Fruit fly (Drosophila melanogaster): ENCODE measurements around the gene CG34174.

CG34174 gene

DNA sequence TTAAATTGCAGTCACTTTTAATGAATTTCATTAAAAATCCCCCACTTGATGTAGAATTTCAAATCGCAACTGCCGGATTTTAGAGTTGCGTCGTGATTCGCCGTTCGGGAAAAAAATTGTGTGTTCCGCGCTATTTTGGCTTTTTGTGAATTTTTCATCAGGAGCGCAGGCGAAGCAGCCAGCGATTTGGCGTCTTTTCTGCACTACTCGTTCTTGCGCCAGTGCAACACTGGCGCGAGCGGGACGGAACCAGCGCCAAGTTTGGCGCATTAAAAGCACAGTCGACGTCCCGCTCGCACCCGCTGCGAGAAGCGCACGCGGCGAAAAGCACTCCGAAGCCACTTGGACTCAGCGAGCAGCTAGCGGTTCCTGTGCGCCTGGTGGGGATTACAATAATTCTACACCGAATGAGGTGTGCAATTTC lies 20.7 kb upstream of the CG34174 start:
- TF ChIP-seq svp (GFP tag) (peak; percentile 89), CG6854 (GFP tag; optimal IDR thresholded peaks at IDR 0.05) (peak; percentile 77), Eip78C (GFP tag) (no peak), Hr4 (GFP tag; optimal IDR thresholded peaks at IDR 0.05) (no peak), CG11762 (GFP tag; optimal IDR thresholded peaks at IDR 0.05; ENCODE audit: insufficient read depth) (no peak), CG11294 (GFP tag; IDR thresholded peaks at IDR 0.05) (no peak), eg (GFP tag; IDR thresholded peaks at IDR 0.05) (no peak), Smox (GFP tag; optimal IDR thresholded peaks at IDR 0.05) (peak; percentile 40), CG8319 (GFP tag; optimal IDR thresholded peaks at IDR 0.05) (peak; percentile 56), CG11902 (GFP tag; optimal IDR thresholded peaks at IDR 0.05) (no peak), salr (GFP tag; optimal IDR thresholded peaks at IDR 0.05) (peak in 1 of 2 experiments; percentile 9), fd85E (GFP tag; optimal IDR thresholded peaks at IDR 0.05) (no peak), CG10669 (GFP tag; optimal IDR thresholded peaks at IDR 0.05) (peak; percentile 2), CG31627 (GFP tag; optimal IDR thresholded peaks at IDR 0.05) (no peak), esn (GFP tag; optimal IDR thresholded peaks at IDR 0.05) (peak; percentile 25), CG34406 (GFP tag; optimal IDR thresholded peaks at IDR 0.05) (peak; percentile 26), Hr39 (GFP tag; optimal IDR thresholded peaks at IDR 0.05) (no peak), CG15336 (GFP tag; IDR thresholded peaks at IDR 0.05) (no peak), CG3919 (GFP tag; optimal IDR thresholded peaks at IDR 0.05) (peak; percentile 54), CG6808 (GFP tag; optimal IDR thresholded peaks at IDR 0.05) (peak; percentile 50), achi (GFP tag; optimal IDR thresholded peaks at IDR 0.05) (peak; percentile 12), Eip75B (GFP tag; optimal IDR thresholded peaks at IDR 0.05) (peak; percentile 63), topi (GFP tag; optimal IDR thresholded peaks at IDR 0.05) (peak; percentile 59), CG32006 (GFP tag; optimal IDR thresholded peaks at IDR 0.05) (peak; percentile 56), CG4318 (GFP tag; optimal IDR thresholded peaks at IDR 0.05) (no peak), net (GFP tag; optimal IDR thresholded peaks at IDR 0.05) (peak; percentile 68), Hr38 (GFP tag; optimal IDR thresholded peaks at IDR 0.05) (no peak), ss (GFP tag; optimal IDR thresholded peaks at IDR 0.05) (peak; percentile 38 to 39), CG6792 (GFP tag; optimal IDR thresholded peaks at IDR 0.05) (peak; percentile 12), CG6276 (GFP tag; optimal IDR thresholded peaks at IDR 0.05) (peak; percentile 61), Ets21C (GFP tag; optimal IDR thresholded peaks at IDR 0.05) (peak; percentile 20), pdm3 (GFP tag; optimal IDR thresholded peaks at IDR 0.05) (peak; percentile 26), lz (GFP tag; optimal IDR thresholded peaks at IDR 0.05) (peak; percentile 31), acj6 (GFP tag; optimal IDR thresholded peaks at IDR 0.05) (peak; percentile 9), vri (GFP tag; optimal IDR thresholded peaks at IDR 0.05) (peak; percentile 64), CG1621 (tag; optimal IDR thresholded peaks at IDR 0.05) (peak; percentile 100), dac (GFP tag; optimal IDR thresholded peaks at IDR 0.05) (no peak), fd59A (GFP tag; optimal IDR thresholded peaks at IDR 0.05) (peak; percentile 2), CG16779 (tag; optimal IDR thresholded peaks at IDR 0.05) (peak; percentile 60), Gug (GFP tag; IDR thresholded peaks at IDR 0.05) (no peak), CG10631 (GFP tag; optimal IDR thresholded peaks at IDR 0.05) (no peak), Eip93F (GFP tag; optimal IDR thresholded peaks at IDR 0.05) (no peak), Met (GFP tag; optimal IDR thresholded peaks at IDR 0.05) (peak; percentile 61), spab (GFP tag; optimal IDR thresholded peaks at IDR 0.05) (peak; percentile 25), CG3032 (tag; optimal IDR thresholded peaks at IDR 0.05) (peak; percentile 50), cyc (GFP tag; optimal IDR thresholded peaks at IDR 0.05) (no peak), Blimp-1 (GFP tag; optimal IDR thresholded peaks at IDR 0.05) (peak; percentile 30), OdsH (GFP tag; optimal IDR thresholded peaks at IDR 0.05) (no peak), CG9139 (GFP tag; optimal IDR thresholded peaks at IDR 0.05) (peak; percentile 74), Sox15 (GFP tag; optimal IDR thresholded peaks at IDR 0.05) (no peak), CG8632 (GFP tag; optimal IDR thresholded peaks at IDR 0.05) (no peak), fkh (GFP tag; optimal IDR thresholded peaks at IDR 0.05) (peak; percentile 53), Lpt (GFP tag; optimal IDR thresholded peaks at IDR 0.05) (peak; percentile 72)

All from whole organism, prepupa.